Fruit fly (Drosophila melanogaster) whole organism: ENCODE results near the gene btl.

Source experiments
- Dll ChIP-seq: fragments of >200 bp; optimal IDR thresholded peaks from 2 replicates; lab custom pipeline; 2017
- psq ChIP-seq: fragments of >200 bp; optimal IDR thresholded peaks from 2 replicates; lab custom pipeline; 2017

dm6 chr3L:14062702-14063101 lies 12.9 kb upstream of the btl start:
- TF ChIP-seq psq (lab: Kevin White, UChicago): no peak
- no peak for TF ChIP-seq Dll (lab: Kevin White, UChicago)
